Comparison of ENCODE assay signal across 1 fruit fly cellular context in genomic region chr3L:10740707-10741106, dm6.
A peak's percentile ranks its signal among the peaks of the same experiment; 100 is the strongest.
TF ChIP-seq lines count a peak whose summit lies in the region.

No protein-coding gene starts in this region.

TF ChIP-seq in whole organism, embryonic, 481 proteins besides CTCF, POLR2A, EP300 and RAD21 (continued from another document):
- no peak for TF ChIP-seq CG33557 (GFP tag; optimal IDR thresholded peaks at IDR 0.05; lab: Kevin White, UChicago)
- no peak for TF ChIP-seq CG1602 (GFP tag; optimal IDR thresholded peaks at IDR 0.05; lab: Kevin White, UChicago)
- no peak for TF ChIP-seq CG15514 (GFP tag; optimal IDR thresholded peaks at IDR 0.05; lab: Kevin White, UChicago)
- TF ChIP-seq tio (GFP tag; optimal IDR thresholded peaks at IDR 0.05; lab: Kevin White, UChicago): no peak
- no peak for TF ChIP-seq B-H2 (GFP tag; optimal IDR thresholded peaks at IDR 0.05; lab: Kevin White, UChicago)
- TF ChIP-seq cato (GFP tag; optimal IDR thresholded peaks at IDR 0.05; lab: Kevin White, UChicago; ENCODE audit: borderline replicate concordance): no peak
- TF ChIP-seq bowl (GFP tag; IDR thresholded peaks at IDR 0.05; lab: Robert Waterston, UW): no peak
- TF ChIP-seq Side (GFP tag; optimal IDR thresholded peaks at IDR 0.05; lab: Kevin White, UChicago): no peak
- TF ChIP-seq H15 (GFP tag; IDR thresholded peaks at IDR 0.05; lab: Robert Waterston, UW): no peak
- TF ChIP-seq Mrtf (GFP tag; IDR thresholded peaks at IDR 0.05; lab: Robert Waterston, UW): no peak
- no peak for TF ChIP-seq CG4360 (GFP tag; IDR thresholded peaks at IDR 0.05; lab: Robert Waterston, UW)
- TF ChIP-seq Drgx (GFP tag; IDR thresholded peaks at IDR 0.05; lab: Robert Waterston, UW): no peak
- TF ChIP-seq CG9797 (GFP tag; optimal IDR thresholded peaks at IDR 0.05; lab: Kevin White, UChicago): no peak
- no peak for TF ChIP-seq Neu2 (GFP tag; optimal IDR thresholded peaks at IDR 0.05; lab: Kevin White, UChicago; ENCODE audit: borderline replicate concordance)
- no peak for TF ChIP-seq slp2 (GFP tag; optimal IDR thresholded peaks at IDR 0.05; lab: Kevin White, UChicago)
- no peak for TF ChIP-seq CG12236 (GFP tag; optimal IDR thresholded peaks at IDR 0.05; lab: Kevin White, UChicago)
- no peak for TF ChIP-seq esg (GFP tag; conservative IDR thresholded peaks at IDR 0.05; lab: Robert Waterston, UW)
- no peak for TF ChIP-seq CG15479 (GFP tag; optimal IDR thresholded peaks at IDR 0.05; lab: Kevin White, UChicago)
- TF ChIP-seq Dip2 (GFP tag; IDR thresholded peaks at IDR 0.05; lab: Robert Waterston, UW): no peak
- no peak for TF ChIP-seq mirr (GFP tag; optimal IDR thresholded peaks at IDR 0.05; lab: Kevin White, UChicago)
- no peak for TF ChIP-seq CG7271 (tag; optimal IDR thresholded peaks at IDR 0.05; lab: Kevin White, UChicago)
- TF ChIP-seq tgo (GFP tag; IDR thresholded peaks at IDR 0.05; lab: Robert Waterston, UW): no peak; the same call in 2 of the 3 replicates
- TF ChIP-seq CG17568 (GFP tag; optimal IDR thresholded peaks at IDR 0.05; lab: Kevin White, UChicago): no peak
- no peak for TF ChIP-seq Kr (GFP tag; optimal IDR thresholded peaks at IDR 0.05; lab: Kevin White, UChicago)
- TF ChIP-seq CG13624 (GFP tag; optimal IDR thresholded peaks at IDR 0.05; lab: Kevin White, UChicago): no peak
- no peak for TF ChIP-seq CG5180 (GFP tag; optimal IDR thresholded peaks at IDR 0.05; lab: Kevin White, UChicago)
- TF ChIP-seq ash1 (GFP tag; optimal IDR thresholded peaks at IDR 0.05; lab: Kevin White, UChicago): no peak
- TF ChIP-seq CG10462 (GFP tag; optimal IDR thresholded peaks at IDR 0.05; lab: Kevin White, UChicago): no peak
- TF ChIP-seq inv (GFP tag; IDR thresholded peaks at IDR 0.05; lab: Robert Waterston, UW; ENCODE audit: partially characterized antibody): no peak
- no peak for TF ChIP-seq pita (GFP tag; optimal IDR thresholded peaks at IDR 0.05; lab: Kevin White, UChicago)
- no peak for TF ChIP-seq mld (GFP tag; IDR thresholded peaks at IDR 0.05; lab: Robert Waterston, UW; ENCODE audit: partially characterized antibody)
- no peak for TF ChIP-seq ham (GFP tag; IDR thresholded peaks at IDR 0.05; lab: Robert Waterston, UW)
- TF ChIP-seq slbo (GFP tag; IDR thresholded peaks at IDR 0.05; lab: Robert Waterston, UW): peak; percentile 40
- TF ChIP-seq dysf (GFP tag; IDR thresholded peaks at IDR 0.05; lab: Robert Waterston, UW): peak; percentile 24; the same call in 1 of the 3 replicates
- no peak for TF ChIP-seq CG9437 (GFP tag; optimal IDR thresholded peaks at IDR 0.05; lab: Kevin White, UChicago)
- TF ChIP-seq vnd (GFP tag; IDR thresholded peaks at IDR 0.05; lab: Robert Waterston, UW; ENCODE audit: partially characterized antibody): no peak
- no peak for TF ChIP-seq Ets97D (GFP tag; optimal IDR thresholded peaks at IDR 0.05; lab: Kevin White, UChicago)
- peak; percentile 6 for TF ChIP-seq Xbp1 (GFP tag; optimal IDR thresholded peaks at IDR 0.05; lab: Kevin White, UChicago)
- TF ChIP-seq bsh (GFP tag; optimal IDR thresholded peaks at IDR 0.05; lab: Kevin White, UChicago): no peak
- TF ChIP-seq zfh1 (GFP tag; IDR thresholded peaks at IDR 0.05; lab: Robert Waterston, UW): no peak
- TF ChIP-seq C15 (GFP tag; IDR thresholded peaks at IDR 0.05; lab: Robert Waterston, UW): no peak
- TF ChIP-seq Hr3 (GFP tag; optimal IDR thresholded peaks at IDR 0.05; lab: Kevin White, UChicago): no peak
- TF ChIP-seq CG4328 (GFP tag; optimal IDR thresholded peaks at IDR 0.05; lab: Kevin White, UChicago): no peak
- TF ChIP-seq CG17186 (GFP tag; optimal IDR thresholded peaks at IDR 0.05; lab: Kevin White, UChicago): no peak
- TF ChIP-seq HmgD (GFP tag; optimal IDR thresholded peaks at IDR 0.05; lab: Kevin White, UChicago): no peak
- no peak for TF ChIP-seq CG15073 (GFP tag; optimal IDR thresholded peaks at IDR 0.05; lab: Kevin White, UChicago)
- TF ChIP-seq Dek (tag; optimal IDR thresholded peaks at IDR 0.05; lab: Kevin White, UChicago): no peak
- no peak for TF ChIP-seq Gsc (GFP tag; IDR thresholded peaks at IDR 0.05; lab: Robert Waterston, UW)
- no peak for TF ChIP-seq ems (GFP tag; optimal IDR thresholded peaks at IDR 0.05; lab: Kevin White, UChicago)
